Worm (Caenorhabditis elegans) whole organism, L4 larva: ENCODE measurements around the gene str-158.

Experiments used
- T20F7.1 ChIP-seq: fragments of 200-800 bp; sonication (Bioruptor generic); optimal IDR thresholded peaks from 2 replicates; lab custom pipeline; 2018; ENCODE audit warnings: mild to moderate bottlenecking, missing genetic modification characterization, missing compliant biosample characterization
- Y48G9A.11 ChIP-seq: fragments of 200-800 bp; sonication (Bioruptor generic); IDR thresholded peaks from 2 replicates; pipeline ENCODE4 v1.3.6; 2022; ENCODE audit warnings: missing genetic modification reagents, missing genetic modification characterization, missing compliant biosample characterization
- Y5F2A.4 ChIP-seq: fragments of 200-800 bp; sonication (Bioruptor generic); optimal IDR thresholded peaks from 2 replicates; lab custom pipeline; 2018; ENCODE audit warnings: mild to moderate bottlenecking, missing genetic modification characterization, missing compliant biosample characterization
- ZK337.2 ChIP-seq: fragments of 200-800 bp; sonication (Bioruptor generic); IDR thresholded peaks from 2 replicates; pipeline ENCODE4 v1.3.6; 2022; ENCODE audit warnings: missing genetic modification reagents, missing genetic modification characterization, missing compliant biosample characterization
- ceh-44 ChIP-seq: fragments of 200-800 bp; sonication (Bioruptor generic); IDR thresholded peaks from 2 replicates; pipeline ENCODE4 v1.3.6; 2022; ENCODE audit warnings: missing genetic modification reagents, missing genetic modification characterization, missing compliant biosample characterization
- ceh-82 ChIP-seq: sonication (generic microtip); optimal IDR thresholded peaks from 2 replicates; lab custom pipeline; 2017; ENCODE audit warnings: missing biosample characterization, missing genetic modification characterization
- ces-1 ChIP-seq: fragments of 150-350 bp; sonication (generic microtip); optimal IDR thresholded peaks from 4 replicates; lab custom pipeline; 2014; ENCODE audit warnings: missing biosample characterization, missing genetic modification reagents, missing genetic modification characterization
- daf-19 ChIP-seq: fragments of 200-800 bp; sonication (Bioruptor generic); conservative IDR thresholded peaks from 2 replicates; pipeline ENCODE4 v1.3.6; 2022; ENCODE audit warnings: missing genetic modification characterization, missing compliant biosample characterization
- daf-8 ChIP-seq: fragments of 200-800 bp; sonication (Bioruptor generic); IDR thresholded peaks from 2 replicates; pipeline ENCODE4 v1.3.6; 2022; ENCODE audit warnings: missing genetic modification characterization, missing compliant biosample characterization
- dve-1 ChIP-seq: sonication (generic microtip); optimal IDR thresholded peaks from 2 replicates; lab custom pipeline; 2017; ENCODE audit warnings: antibody characterized with exemption, mild to moderate bottlenecking, missing genetic modification characterization, missing compliant biosample characterization; ENCODE audit not compliant: insufficient read depth
- egl-27 ChIP-seq: sonication (generic microtip); optimal IDR thresholded peaks from 3 replicates; lab custom pipeline; 2017; ENCODE audit warnings: missing biosample characterization, missing genetic modification reagents, missing genetic modification characterization
- egl-43 ChIP-seq: fragments of 200-800 bp; sonication (Bioruptor generic); IDR thresholded peaks from 2 replicates; pipeline ENCODE4 v1.3.6; 2022; ENCODE audit warnings: missing genetic modification reagents, missing genetic modification characterization, missing compliant biosample characterization
- fkh-10 ChIP-seq: fragments of 150-350 bp; optimal IDR thresholded peaks from 2 replicates; lab custom pipeline; 2014; ENCODE audit warnings: missing biosample characterization, missing genetic modification reagents, missing genetic modification characterization
- fos-1 ChIP-seq: fragments of 150-350 bp; optimal IDR thresholded peaks from 2 replicates; lab custom pipeline; 2014; ENCODE audit warnings: missing biosample characterization, missing genetic modification characterization
- hif-1 ChIP-seq, 2 experiments: sonication (generic microtip); optimal IDR thresholded peaks; 2 replicates each; lab custom pipeline; 2016 to 2017; ENCODE audit warnings: missing compliant biosample characterization in 2 of 2, missing genetic modification characterization in 2 of 2, missing genetic modification reagents in 2 of 2, missing genotype in 2 of 2, mild to moderate bottlenecking in 1 of 2
- lin-1 ChIP-seq: fragments of 200-800 bp; sonication (Bioruptor generic); IDR thresholded peaks from 2 replicates; pipeline ENCODE4 v1.3.6; 2022; ENCODE audit warnings: missing genetic modification reagents, missing genetic modification characterization, missing compliant biosample characterization
- lin-13 ChIP-seq: fragments of 150-350 bp; optimal IDR thresholded peaks from 2 replicates; lab custom pipeline; 2014; ENCODE audit warnings: missing biosample characterization, missing genetic modification reagents, missing genetic modification characterization
- lin-29 ChIP-seq: fragments of 200-800 bp; sonication (Bioruptor generic); IDR thresholded peaks from 2 replicates; pipeline ENCODE4 v1.3.6; 2022; ENCODE audit warnings: missing genetic modification reagents, missing genetic modification characterization, missing compliant biosample characterization
- madf-9 ChIP-seq: fragments of 200-800 bp; sonication (Bioruptor generic); conservative IDR thresholded peaks from 2 replicates; pipeline ENCODE4 v1.3.6; 2022; ENCODE audit warnings: missing genetic modification reagents, missing genetic modification characterization, missing compliant biosample characterization
- mdt-29 ChIP-seq: fragments of 200-800 bp; sonication (Bioruptor generic); IDR thresholded peaks from 2 replicates; pipeline ENCODE4 v1.3.6; 2022; ENCODE audit warnings: missing genetic modification reagents, missing genetic modification characterization, missing compliant biosample characterization
- mes-2 ChIP-seq: sonication (generic microtip); optimal IDR thresholded peaks from 2 replicates; lab custom pipeline; 2016; ENCODE audit warnings: missing genotype, mild to moderate bottlenecking, missing genetic modification characterization, missing compliant biosample characterization; ENCODE audit not compliant: poor library complexity, severe bottlenecking
- mxl-2 ChIP-seq: fragments of 200-800 bp; sonication (Bioruptor generic); conservative IDR thresholded peaks from 2 replicates; pipeline ENCODE4 v1.3.6; 2022; ENCODE audit warnings: missing genetic modification reagents, missing genetic modification characterization, missing compliant biosample characterization
- nhr-10 ChIP-seq: fragments of 150-350 bp; optimal IDR thresholded peaks from 2 replicates; lab custom pipeline; 2014; ENCODE audit warnings: missing biosample characterization, missing genetic modification characterization
- nhr-42 ChIP-seq: fragments of 200-800 bp; sonication (Bioruptor generic); IDR thresholded peaks from 2 replicates; pipeline ENCODE4 v1.3.6; 2022; ENCODE audit warnings: missing genetic modification characterization, missing compliant biosample characterization
- nhr-77 ChIP-seq: fragments of 150-350 bp; optimal IDR thresholded peaks from 2 replicates; lab custom pipeline; 2014; ENCODE audit warnings: missing biosample characterization, missing genetic modification characterization
- pqm-1 ChIP-seq: sonication (generic microtip); optimal IDR thresholded peaks from 2 replicates; lab custom pipeline; 2017; ENCODE audit warnings: missing biosample characterization, missing genetic modification characterization
- set-16 ChIP-seq: fragments of 200-800 bp; sonication (Bioruptor generic); IDR thresholded peaks from 2 replicates; pipeline ENCODE4 v1.3.6; 2022; ENCODE audit warnings: missing genetic modification reagents, missing genetic modification characterization, missing compliant biosample characterization
- snpc-1.2 ChIP-seq: fragments of 200-800 bp; sonication (Bioruptor generic); IDR thresholded peaks from 2 replicates; pipeline ENCODE4 v1.3.6; 2022; ENCODE audit warnings: missing genetic modification reagents, missing genetic modification characterization, missing compliant biosample characterization
- snpc-4 ChIP-seq: fragments of 150-350 bp; optimal IDR thresholded peaks from 2 replicates; lab custom pipeline; 2014; ENCODE audit warnings: missing biosample characterization, missing genetic modification characterization
- spr-1 ChIP-seq: sonication (generic microtip); optimal IDR thresholded peaks from 2 replicates; lab custom pipeline; 2016; ENCODE audit warnings: mild to moderate bottlenecking, missing genetic modification characterization, missing compliant biosample characterization
- tag-97 ChIP-seq: fragments of 200-800 bp; sonication (Bioruptor generic); IDR thresholded peaks from 2 replicates; pipeline ENCODE4 v1.3.6; 2022; ENCODE audit warnings: missing genetic modification characterization, missing compliant biosample characterization
- unc-62 ChIP-seq, 3 experiments: fragments of 150-350 bp in 1 of 3; sonication (generic microtip); optimal IDR thresholded peaks in 2 of 3; peaks in 1 of 3; 1 replicate in 1 of 3; 2 replicates in 2 of 3; lab custom pipeline; 2014 to 2017; ENCODE audit warnings: missing biosample characterization in 3 of 3, missing genetic modification characterization in 3 of 3, missing genetic modification reagents in 3 of 3, missing genotype in 1 of 3
- vab-7 ChIP-seq: fragments of 200-800 bp; sonication (Bioruptor generic); IDR thresholded peaks from 2 replicates; pipeline ENCODE4 v1.3.6; 2022; ENCODE audit warnings: missing genetic modification reagents, missing genetic modification characterization, missing compliant biosample characterization
- zfp-2 ChIP-seq: sonication (generic microtip); optimal IDR thresholded peaks from 2 replicates; lab custom pipeline; 2016; ENCODE audit warnings: mild to moderate bottlenecking, missing genetic modification characterization, missing compliant biosample characterization
- zfp-3 ChIP-seq: fragments of 200-800 bp; sonication (Bioruptor generic); conservative IDR thresholded peaks from 2 replicates; pipeline ENCODE4 v1.3.6; 2022; ENCODE audit warnings: missing genetic modification reagents, missing genetic modification characterization, missing compliant biosample characterization
- zip-11 ChIP-seq: fragments of 200-800 bp; sonication (Bioruptor generic); IDR thresholded peaks from 2 replicates; pipeline ENCODE4 v1.3.6; 2022; ENCODE audit warnings: missing genetic modification characterization, missing compliant biosample characterization
- ztf-7 ChIP-seq: fragments of 150-350 bp; optimal IDR thresholded peaks from 2 replicates; lab custom pipeline; 2014; ENCODE audit warnings: missing biosample characterization, missing genetic modification characterization

Gene str-158

ce11 chrIV:4930754-4931322 lies 13.0 kb downstream of the str-158 start (continued):
- peak; percentile 57 for TF ChIP-seq spr-1
- peak; percentile 41 for TF ChIP-seq ztf-7 (tag; lab: Kevin White, UChicago)
- TF ChIP-seq snpc-4 (tag; lab: Kevin White, UChicago) = peak; percentile 82
- peak; percentile 42 for TF ChIP-seq dve-1 (tag; lab: Kevin White, UChicago)
- TF ChIP-seq fos-1 (tag; lab: Kevin White, UChicago) = no peak
- peak; percentile 77 for TF ChIP-seq mdt-29 (GFP tag; lab: Robert Waterston, UW)
- TF ChIP-seq zfp-2 (tag; lab: Kevin White, UChicago) = no peak
- TF ChIP-seq snpc-1.2 (GFP tag; lab: Robert Waterston, UW) = peak; percentile 98
- no peak for TF ChIP-seq Y5F2A.4 (GFP tag; lab: Kevin White, UChicago)
- TF ChIP-seq Y48G9A.11 (GFP tag; lab: Robert Waterston, UW) = peak; percentile 74; the same call in 1 of the 2 replicates
- 0 out of 2 replicates have a peak, but pooled peaks have one; percentile 29 for TF ChIP-seq daf-19 (GFP tag; lab: Robert Waterston, UW)
- no peak for TF ChIP-seq madf-9 (GFP tag; lab: Robert Waterston, UW)
- no peak for TF ChIP-seq mes-2 (tag; lab: Kevin White, UChicago)
- peak; percentile 9; the same call in 1 of the 2 replicates for TF ChIP-seq ceh-44 (GFP tag; lab: Robert Waterston, UW)
- TF ChIP-seq, all 104 proteins: peak for 18

- TF ChIP-seq unc-62 (GFP tag; optimal IDR thresholded peaks at IDR 0.05 in 1 of 2; lab: Kevin White, UChicago) (peak in 1 of 2 experiments; percentile 4), unc-62 (tag; optimal IDR thresholded peaks at IDR 0.05; lab: Kevin White, UChicago) (no peak), vab-7 (GFP tag; lab: Robert Waterston, UW) (no peak)
These were observed 16.2 kb downstream of the str-158 start, which contains the start of gene str-153 for ce11 chrIV:4934103-4934502. Gene str-153 (plus strand): TSS chrIV:4934403.

ce11 chrIV:4937647-4938046 lies 19.8 kb downstream of the str-158 start, which contains the start of gene fbxa-86:
Gene fbxa-86 (minus strand): TSS chrIV:4938013.
- TF ChIP-seq lin-13 (GFP tag; lab: Kevin White, UChicago) = no peak
- peak; percentile 9 for TF ChIP-seq pqm-1 (tag; lab: Kevin White, UChicago)
- no peak for TF ChIP-seq hif-1 (tag; optimal IDR thresholded peaks at IDR 0.05; lab: Kevin White, UChicago)
- peak in 1 of 2 experiments; percentile 7 for TF ChIP-seq unc-62 (GFP tag; optimal IDR thresholded peaks at IDR 0.05 in 1 of 2; lab: Kevin White, UChicago)
- no peak for TF ChIP-seq unc-62 (tag; optimal IDR thresholded peaks at IDR 0.05; lab: Kevin White, UChicago)

- TF ChIP-seq ZK337.2 (GFP tag; lab: Robert Waterston, UW) = no peak
- no peak for TF ChIP-seq ces-1 (GFP tag; lab: Kevin White, UChicago)
- TF ChIP-seq Y48G9A.11 (GFP tag; lab: Robert Waterston, UW) = no peak
- TF ChIP-seq egl-27 (tag; lab: Kevin White, UChicago) = no peak
- TF ChIP-seq tag-97 = no peak
- TF ChIP-seq zfp-3 (GFP tag; lab: Robert Waterston, UW) = no peak
- no peak for TF ChIP-seq daf-8 (GFP tag; lab: Robert Waterston, UW)
- TF ChIP-seq set-16 (GFP tag; lab: Robert Waterston, UW) = no peak
- no peak for TF ChIP-seq nhr-77 (tag; lab: Kevin White, UChicago)
- no peak for TF ChIP-seq ceh-82
- TF ChIP-seq nhr-42 (GFP tag; lab: Robert Waterston, UW) = no peak
- no peak for TF ChIP-seq mxl-2
- TF ChIP-seq vab-7 (GFP tag; lab: Robert Waterston, UW) = no peak
- no peak for TF ChIP-seq fkh-10
- TF ChIP-seq zip-11 (GFP tag; lab: Robert Waterston, UW) = no peak
- no peak for TF ChIP-seq lin-1
- no peak for TF ChIP-seq nhr-10 (tag; lab: Kevin White, UChicago)
- no peak for TF ChIP-seq egl-43 (GFP tag; lab: Robert Waterston, UW)
- TF ChIP-seq lin-29 (GFP tag; lab: Robert Waterston, UW) = no peak
- TF ChIP-seq T20F7.1 (GFP tag; lab: Kevin White, UChicago) = no peak
These were observed 20.8 kb downstream of the str-158 start, which contains the start of gene str-168 for ce11 chrIV:4938664-4939063. Gene str-168 (plus strand): TSS chrIV:4938964.
